Worm (Caenorhabditis elegans) whole organism, L3 larva: ENCODE results near the gene best-22.

Source experiments
- R02D3.7 ChIP-seq: fragments of 150-350 bp; optimal IDR thresholded peaks from 2 replicates; lab custom pipeline; 2014; ENCODE audit warnings: missing biosample characterization, missing genetic modification characterization
- ZK546.5 ChIP-seq: sonication (generic microtip); optimal IDR thresholded peaks from 2 replicates; lab custom pipeline; 2017; ENCODE audit warnings: missing biosample characterization, missing genetic modification characterization
- aly-2 ChIP-seq: fragments of 150-350 bp; optimal IDR thresholded peaks from 2 replicates; lab custom pipeline; 2014; ENCODE audit warnings: missing biosample characterization, missing genetic modification characterization
- ama-1 ChIP-seq: fragments of 150-350 bp; optimal IDR thresholded peaks from 2 replicates; lab custom pipeline; 2018
- ceh-16 ChIP-seq: sonication (generic microtip); optimal IDR thresholded peaks from 2 replicates; lab custom pipeline; 2017; ENCODE audit warnings: missing biosample characterization, missing genetic modification characterization
- ceh-28 ChIP-seq: fragments of 150-350 bp; optimal IDR thresholded peaks from 2 replicates; lab custom pipeline; 2014; ENCODE audit warnings: missing biosample characterization, missing genetic modification reagents, missing genetic modification characterization
- ceh-82 ChIP-seq: fragments of 150-350 bp; optimal IDR thresholded peaks from 2 replicates; lab custom pipeline; 2014; ENCODE audit warnings: missing biosample characterization, missing genetic modification characterization
- ceh-9 ChIP-seq: sonication (generic microtip); optimal IDR thresholded peaks from 2 replicates; lab custom pipeline; 2018; ENCODE audit warnings: missing biosample characterization, missing genetic modification characterization
- daf-12 ChIP-seq: fragments of 150-350 bp; optimal IDR thresholded peaks from 2 replicates; lab custom pipeline; 2014; ENCODE audit warnings: missing biosample characterization, missing genetic modification reagents, missing genetic modification characterization
- egl-5 ChIP-seq: fragments of 150-350 bp; optimal IDR thresholded peaks from 2 replicates; lab custom pipeline; 2017; ENCODE audit warnings: missing biosample characterization, missing genetic modification reagents, missing genetic modification characterization, inconsistent platforms
- elt-1 ChIP-seq: fragments of 150-350 bp; optimal IDR thresholded peaks from 2 replicates; lab custom pipeline; 2014; ENCODE audit warnings: missing biosample characterization, missing genetic modification characterization
- elt-2 ChIP-seq: sonication (generic microtip); optimal IDR thresholded peaks from 2 replicates; lab custom pipeline; 2016; ENCODE audit warnings: missing genetic modification reagents, mild to moderate bottlenecking, missing genetic modification characterization, missing compliant biosample characterization
- elt-3 ChIP-seq, 3 experiments: fragments of 150-350 bp in 1 of 3; sonication (generic microtip) in 2 of 3; optimal IDR thresholded peaks; 2 replicates in 2 of 3; 4 replicates in 1 of 3; lab custom pipeline; 2014 to 2017; ENCODE audit warnings: missing biosample characterization in 3 of 3, missing genetic modification characterization in 3 of 3
- eor-1 ChIP-seq, 2 experiments: fragments of 150-350 bp; optimal IDR thresholded peaks; 2 replicates each; lab custom pipeline; 2014 to 2018; ENCODE audit warnings: missing biosample characterization in 2 of 2, missing genetic modification characterization in 2 of 2
- fkh-10 ChIP-seq: sonication (generic microtip); optimal IDR thresholded peaks from 2 replicates; lab custom pipeline; 2017; ENCODE audit warnings: missing biosample characterization, missing genetic modification reagents, missing genetic modification characterization
- fkh-2 ChIP-seq: fragments of 150-350 bp; optimal IDR thresholded peaks from 2 replicates; lab custom pipeline; 2014; ENCODE audit warnings: missing biosample characterization, missing genetic modification reagents, missing genetic modification characterization
- jun-1 ChIP-seq: fragments of 150-350 bp; optimal IDR thresholded peaks from 2 replicates; lab custom pipeline; 2014; ENCODE audit warnings: missing biosample characterization, missing genetic modification reagents, missing genetic modification characterization
- lin-15B ChIP-seq: fragments of 150-350 bp; optimal IDR thresholded peaks from 2 replicates; lab custom pipeline; 2014; ENCODE audit warnings: missing biosample characterization, missing genetic modification characterization
- lin-39 ChIP-seq: fragments of 150-350 bp; optimal IDR thresholded peaks from 2 replicates; lab custom pipeline; 2018; ENCODE audit warnings: missing biosample characterization, missing genetic modification reagents, missing genetic modification characterization
- lsy-12 ChIP-seq: sonication (generic microtip); optimal IDR thresholded peaks from 2 replicates; lab custom pipeline; 2016; ENCODE audit warnings: mild to moderate bottlenecking, missing genetic modification characterization, missing compliant biosample characterization
- mml-1 ChIP-seq: fragments of 150-350 bp; sonication (generic microtip); optimal IDR thresholded peaks from 3 replicates; lab custom pipeline; 2014; ENCODE audit warnings: missing biosample characterization, missing genetic modification characterization
- nfya-1 ChIP-seq: sonication (generic microtip); optimal IDR thresholded peaks from 2 replicates; lab custom pipeline; 2017; ENCODE audit warnings: missing genetic modification characterization, mild to moderate bottlenecking, missing compliant biosample characterization, antibody characterized with exemption, moderate library complexity; ENCODE audit not compliant: insufficient read depth
- nhr-11 ChIP-seq: fragments of 150-350 bp; optimal IDR thresholded peaks from 2 replicates; lab custom pipeline; 2014; ENCODE audit warnings: missing biosample characterization, missing genetic modification characterization
- nhr-12 ChIP-seq: fragments of 150-350 bp; optimal IDR thresholded peaks from 2 replicates; lab custom pipeline; 2014; ENCODE audit warnings: missing biosample characterization, missing genetic modification characterization
- nhr-23 ChIP-seq: fragments of 150-350 bp; optimal IDR thresholded peaks from 2 replicates; lab custom pipeline; 2014; ENCODE audit warnings: missing biosample characterization, missing genetic modification reagents, missing genetic modification characterization
- nhr-25 ChIP-seq: sonication (generic microtip); optimal IDR thresholded peaks from 2 replicates; lab custom pipeline; 2017; ENCODE audit warnings: missing biosample characterization, missing genetic modification characterization
- nhr-28 ChIP-seq: fragments of 150-350 bp; optimal IDR thresholded peaks from 2 replicates; lab custom pipeline; 2014; ENCODE audit warnings: missing biosample characterization, missing genetic modification characterization
- nhr-43 ChIP-seq: sonication (generic microtip); optimal IDR thresholded peaks from 2 replicates; lab custom pipeline; 2016; ENCODE audit warnings: mild to moderate bottlenecking, missing genetic modification characterization, missing compliant biosample characterization; ENCODE audit not compliant: poor library complexity, severe bottlenecking
- nhr-67 ChIP-seq: fragments of 150-350 bp; optimal IDR thresholded peaks from 2 replicates; lab custom pipeline; 2014; ENCODE audit warnings: missing biosample characterization, missing genetic modification characterization
- nhr-77 ChIP-seq: fragments of 150-350 bp; optimal IDR thresholded peaks from 2 replicates; lab custom pipeline; 2014; ENCODE audit warnings: missing biosample characterization, missing genetic modification characterization
- pqm-1 ChIP-seq: fragments of 150-350 bp; optimal IDR thresholded peaks from 2 replicates; lab custom pipeline; 2017; ENCODE audit warnings: missing biosample characterization, missing genetic modification characterization, inconsistent platforms
- sea-2 ChIP-seq: fragments of 150-350 bp; sonication (generic microtip); optimal IDR thresholded peaks from 4 replicates; lab custom pipeline; 2014; ENCODE audit warnings: missing biosample characterization, missing genetic modification reagents, missing genetic modification characterization
- skn-1 ChIP-seq: fragments of 150-350 bp; optimal IDR thresholded peaks from 2 replicates; lab custom pipeline; 2014; ENCODE audit warnings: missing biosample characterization, missing genetic modification characterization
- snpc-4 ChIP-seq: fragments of 150-350 bp; optimal IDR thresholded peaks from 2 replicates; lab custom pipeline; 2014; ENCODE audit warnings: missing biosample characterization, missing genetic modification characterization
- tbx-2 ChIP-seq: sonication (generic microtip); optimal IDR thresholded peaks from 2 replicates; lab custom pipeline; 2016; ENCODE audit warnings: mild to moderate bottlenecking, missing genetic modification characterization, missing compliant biosample characterization
- unc-39 ChIP-seq: sonication (generic microtip); optimal IDR thresholded peaks from 4 replicates; lab custom pipeline; 2017; ENCODE audit warnings: missing biosample characterization, missing genetic modification characterization
- unc-62 ChIP-seq: fragments of 150-350 bp; sonication (generic microtip); optimal IDR thresholded peaks from 4 replicates; lab custom pipeline; 2014; ENCODE audit warnings: missing biosample characterization, missing genetic modification reagents, missing genetic modification characterization
- zag-1 ChIP-seq: fragments of 150-350 bp; optimal IDR thresholded peaks from 2 replicates; lab custom pipeline; 2014; ENCODE audit warnings: missing biosample characterization, missing genetic modification characterization
- ztf-4 ChIP-seq: fragments of 150-350 bp; optimal IDR thresholded peaks from 2 replicates; lab custom pipeline; 2014; ENCODE audit warnings: missing biosample characterization, missing genetic modification characterization

The best-22 gene

DNA sequence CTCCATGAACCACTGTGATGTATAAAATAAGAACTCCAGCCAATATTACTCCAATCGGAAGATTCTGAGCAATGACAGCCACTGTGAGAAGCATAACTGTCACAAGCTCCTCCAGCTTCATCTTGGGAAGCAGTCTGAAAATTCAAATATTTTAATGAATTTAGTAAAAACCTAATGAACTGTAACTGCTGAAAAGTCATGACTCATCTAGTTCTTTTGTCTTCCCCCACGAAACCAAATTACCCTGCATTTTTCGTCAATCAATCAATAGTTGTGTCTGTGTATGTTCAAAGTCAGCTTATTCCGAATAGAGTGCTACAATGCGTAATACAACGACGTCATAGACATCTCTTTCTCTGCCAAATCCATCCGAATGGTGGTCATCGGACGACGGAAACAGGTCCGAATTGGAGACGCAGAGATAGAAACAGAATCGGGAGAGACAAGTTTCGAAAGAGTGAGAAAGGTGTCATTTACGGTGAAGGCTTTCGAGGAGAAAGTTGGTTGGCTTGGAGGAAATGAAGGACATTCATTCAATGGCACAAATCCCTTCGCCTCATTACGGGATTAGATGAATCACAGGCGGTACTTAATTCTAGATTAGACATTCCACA, 47.0 kb downstream of the best-22 start:
- TF ChIP-seq lin-39 (tag; lab: Kevin White, UChicago) = no peak
- TF ChIP-seq ama-1 (lab: Kevin White, UChicago) = no peak
- TF ChIP-seq daf-12 = no peak
- no peak for TF ChIP-seq eor-1 (tag; optimal IDR thresholded peaks at IDR 0.05; lab: Kevin White, UChicago)
- peak; percentile 61 for TF ChIP-seq nhr-43 (tag; lab: Kevin White, UChicago)
- TF ChIP-seq snpc-4 (tag; lab: Kevin White, UChicago) = no peak
- peak; percentile 90 for TF ChIP-seq nhr-23 (tag; lab: Kevin White, UChicago)
- TF ChIP-seq nhr-25 = peak; percentile 96
- TF ChIP-seq lsy-12 = peak; percentile 10
- no peak for TF ChIP-seq fkh-2 (tag; lab: Kevin White, UChicago)
- no peak for TF ChIP-seq tbx-2 (tag; lab: Kevin White, UChicago)
- TF ChIP-seq lin-15B (tag; lab: Kevin White, UChicago) = peak; percentile 2
- no peak for TF ChIP-seq aly-2 (tag; lab: Kevin White, UChicago)
- TF ChIP-seq unc-62 = peak; percentile 54
- TF ChIP-seq ZK546.5 = no peak
- TF ChIP-seq ceh-28 (tag; lab: Kevin White, UChicago) = peak; percentile 48
- TF ChIP-seq sea-2 (GFP tag; lab: Kevin White, UChicago) = no peak
- no peak for TF ChIP-seq ztf-4 (tag; lab: Kevin White, UChicago)
- TF ChIP-seq ceh-82 (tag; lab: Kevin White, UChicago) = no peak
- TF ChIP-seq jun-1 (tag; lab: Kevin White, UChicago) = peak; percentile 2
- peak; percentile 43 for TF ChIP-seq nfya-1
- no peak for TF ChIP-seq nhr-11 (tag; lab: Kevin White, UChicago)
- TF ChIP-seq elt-3 (tag; optimal IDR thresholded peaks at IDR 0.05; lab: Kevin White, UChicago) = peak in 1 of 3 experiments; percentile 57

DNA sequence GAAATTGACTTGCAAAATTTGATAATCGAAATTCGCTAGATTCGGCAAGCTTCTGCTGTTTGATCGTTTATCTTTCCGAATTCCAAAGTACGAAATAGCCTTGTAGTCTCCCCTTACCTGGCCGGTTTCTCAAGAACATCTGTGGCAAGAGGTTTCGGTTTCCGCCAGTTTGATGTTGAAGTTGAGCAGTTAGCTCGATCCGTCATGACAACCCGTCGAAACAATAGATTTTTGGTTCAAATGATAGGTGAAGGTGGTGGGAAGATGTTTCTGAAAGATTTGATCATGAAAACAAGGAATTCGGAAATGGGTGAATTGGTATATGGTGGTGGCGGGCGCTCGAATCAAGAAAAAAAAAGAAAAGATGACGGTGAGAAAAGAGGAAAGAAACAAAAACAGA, 48.7 kb downstream of the best-22 start, which contains the start of gene acs-20:
TSS of gene acs-20 (minus strand) at position 270 of the 400 bp plus-strand sequence.
- TF ChIP-seq nhr-28 (tag; lab: Kevin White, UChicago) = no peak
- no peak for TF ChIP-seq ZK546.5
- TF ChIP-seq ceh-16 (tag; lab: Kevin White, UChicago) = no peak
- TF ChIP-seq zag-1 = no peak
- no peak for TF ChIP-seq unc-62
- TF ChIP-seq ztf-4 (tag; lab: Kevin White, UChicago) = no peak
- TF ChIP-seq R02D3.7 = no peak
- TF ChIP-seq aly-2 (tag; lab: Kevin White, UChicago) = no peak
- no peak for TF ChIP-seq unc-39

DNA sequence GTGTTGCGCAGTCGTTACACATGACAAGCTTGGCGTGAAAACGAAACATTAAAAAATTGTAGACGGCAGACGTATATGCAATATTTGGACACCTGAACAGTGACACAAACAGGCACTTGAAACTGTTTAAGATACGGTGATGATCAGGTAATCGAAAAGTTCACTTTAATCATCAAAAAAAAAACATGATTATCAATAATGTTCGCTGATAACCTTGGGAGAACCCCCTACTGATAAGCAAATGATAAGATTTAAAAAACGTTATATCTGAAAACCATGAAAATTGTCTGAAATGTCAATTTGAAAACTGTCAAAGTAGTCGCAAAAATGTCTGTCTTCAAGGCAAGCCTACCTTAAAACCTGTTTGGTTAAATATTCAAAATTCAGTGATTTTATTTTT, 50.2 kb downstream of the best-22 start:
- TF ChIP-seq lsy-12 (no peak), fkh-2 (tag; lab: Kevin White, UChicago) (no peak), elt-3 (tag; optimal IDR thresholded peaks at IDR 0.05; lab: Kevin White, UChicago) (peak in 1 of 3 experiments; percentile 83), ceh-9 (tag; lab: Kevin White, UChicago) (no peak), nhr-12 (no peak), nhr-77 (no peak), sea-2 (GFP tag; lab: Kevin White, UChicago) (no peak), elt-2 (tag; lab: Kevin White, UChicago) (peak; percentile 85), jun-1 (tag; lab: Kevin White, UChicago) (no peak), ztf-4 (tag; lab: Kevin White, UChicago) (no peak), nhr-67 (no peak), mml-1 (tag; lab: Kevin White, UChicago) (no peak), elt-1 (tag; lab: Kevin White, UChicago) (no peak), pqm-1 (tag; lab: Kevin White, UChicago) (peak; percentile 19), egl-5 (tag; lab: Kevin White, UChicago) (no peak), snpc-4 (tag; lab: Kevin White, UChicago) (no peak), skn-1 (tag; lab: Kevin White, UChicago) (no peak), nhr-25 (peak; percentile 44), fkh-10 (GFP tag; lab: Kevin White, UChicago) (no peak), unc-62 (no peak)
- TF ChIP-seq, all 47 proteins: peak for 4
